Worm (Caenorhabditis elegans) whole organism, L2 larva: ENCODE measurements around the gene tbx-33.

ENCODE experiments used
- R02D3.7 ChIP-seq: fragments of 150-350 bp; optimal IDR thresholded peaks from 2 replicates; lab custom pipeline; 2014; ENCODE audit warnings: missing biosample characterization, missing genetic modification characterization
- elt-1 ChIP-seq: fragments of 150-350 bp; optimal IDR thresholded peaks from 2 replicates; lab custom pipeline; 2014; ENCODE audit warnings: missing biosample characterization, missing genetic modification characterization
- lin-11 ChIP-seq: fragments of 150-350 bp; sonication (generic microtip); optimal IDR thresholded peaks from 2 replicates; lab custom pipeline; 2014; ENCODE audit warnings: missing biosample characterization, missing genetic modification characterization, inconsistent platforms, mixed read lengths
- mdl-1 ChIP-seq, 2 experiments: fragments of 150-350 bp in 1 of 2; sonication (generic microtip) in 1 of 2; optimal IDR thresholded peaks; 2 replicates each; lab custom pipeline; 2017; ENCODE audit warnings: missing biosample characterization in 2 of 2, missing genetic modification characterization in 2 of 2
- nhr-11 ChIP-seq: fragments of 150-350 bp; optimal IDR thresholded peaks from 2 replicates; lab custom pipeline; 2014; ENCODE audit warnings: missing biosample characterization, missing genetic modification characterization
- nhr-25 ChIP-seq: fragments of 150-350 bp; sonication (generic microtip); optimal IDR thresholded peaks from 3 replicates; lab custom pipeline; 2014; ENCODE audit warnings: missing biosample characterization, missing genetic modification characterization
- unc-39 ChIP-seq: fragments of 150-350 bp; optimal IDR thresholded peaks from 2 replicates; lab custom pipeline; 2014; ENCODE audit warnings: missing biosample characterization, missing genetic modification characterization
- zag-1 ChIP-seq: fragments of 150-350 bp; optimal IDR thresholded peaks from 2 replicates; lab custom pipeline; 2014; ENCODE audit warnings: missing biosample characterization, missing genetic modification characterization

DNA sequence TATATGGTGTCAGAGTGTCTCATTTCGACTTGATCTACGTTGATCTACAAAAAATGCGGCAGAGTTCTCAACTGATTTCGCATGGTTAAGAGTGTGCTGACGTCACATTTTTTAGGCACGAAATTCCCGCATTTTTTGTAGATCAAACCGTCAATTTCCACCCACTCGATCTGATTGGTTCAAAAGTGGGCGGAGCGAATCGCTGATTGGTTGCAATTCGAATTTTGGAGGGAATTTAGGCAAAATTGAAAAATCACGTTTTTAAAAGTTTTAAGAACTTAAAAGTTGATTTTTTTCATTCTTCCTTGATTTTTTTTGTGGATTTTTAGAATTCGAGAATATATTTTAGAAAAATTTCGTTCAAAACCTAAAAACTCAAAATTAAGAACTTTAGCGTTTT, 19.7 kb upstream of the tbx-33 start:
- TF ChIP-seq unc-39 (tag; lab: Kevin White, UChicago): no peak
- TF ChIP-seq elt-1 (tag; lab: Kevin White, UChicago): no peak
- TF ChIP-seq mdl-1 (tag; optimal IDR thresholded peaks at IDR 0.05; lab: Kevin White, UChicago): no peak
- no peak for TF ChIP-seq R02D3.7 (tag; lab: Kevin White, UChicago)
- TF ChIP-seq nhr-11 (tag; lab: Kevin White, UChicago): no peak
- TF ChIP-seq lin-11: no peak
- TF ChIP-seq nhr-25 (tag; lab: Kevin White, UChicago): no peak
- TF ChIP-seq zag-1: no peak
